Fruit fly (Drosophila melanogaster) whole organism, embryonic: ENCODE measurements around the gene Ldh.
A peak's percentile ranks its signal among the peaks of the same experiment; 100 is the strongest.

Source experiments
- Abd-B ChIP-seq: fragments of 200-800 bp; sonication (Bioruptor generic); optimal IDR thresholded peaks from 2 replicates; lab custom pipeline; 2018; ENCODE audit warnings: missing biosample characterization, mild to moderate bottlenecking, missing genetic modification characterization, moderate library complexity
- Ada2b ChIP-seq: fragments of 200-800 bp; sonication (Bioruptor generic); IDR thresholded peaks from 2 replicates; pipeline ENCODE4 v1.3.6; 2022; ENCODE audit warnings: missing biosample characterization, missing genetic modification characterization
- Asciz ChIP-seq: fragments of 200-800 bp; sonication (Bioruptor generic); optimal IDR thresholded peaks from 2 replicates; lab custom pipeline; 2017; ENCODE audit warnings: missing biosample characterization, mild to moderate bottlenecking, missing genetic modification characterization, missing genetic modification reagents
- CG10321 ChIP-seq: fragments of 200-800 bp; sonication (Bioruptor generic); IDR thresholded peaks from 2 replicates; pipeline ENCODE4 v1.3.6; 2022; ENCODE audit warnings: missing biosample characterization, missing genetic modification characterization
- CG10654 ChIP-seq: fragments of 200-800 bp; sonication (Bioruptor generic); optimal IDR thresholded peaks from 2 replicates; lab custom pipeline; 2016; ENCODE audit warnings: missing biosample characterization, missing genetic modification characterization
- CG11085 ChIP-seq: fragments of 200-800 bp; sonication (Bioruptor generic); IDR thresholded peaks from 2 replicates; pipeline ENCODE4 v1.3.6; 2022; ENCODE audit warnings: missing biosample characterization, missing genetic modification characterization
- CG11560 ChIP-seq: fragments of 200-800 bp; sonication (Bioruptor generic); IDR thresholded peaks from 3 replicates; pipeline ENCODE4 v1.3.6; 2022; ENCODE audit warnings: missing biosample characterization, missing genetic modification characterization
- CG12744 ChIP-seq: fragments of 200-800 bp; sonication (Bioruptor generic); optimal IDR thresholded peaks from 2 replicates; lab custom pipeline; 2016; ENCODE audit warnings: missing biosample characterization, missing genetic modification characterization
- CG13624 ChIP-seq: fragments of 200-800 bp; sonication (Bioruptor generic); optimal IDR thresholded peaks from 2 replicates; lab custom pipeline; 2016; ENCODE audit warnings: missing biosample characterization, missing genetic modification characterization
- CG14965 ChIP-seq: fragments of 200-800 bp; sonication (Bioruptor generic); optimal IDR thresholded peaks from 2 replicates; lab custom pipeline; 2016; ENCODE audit warnings: missing biosample characterization, missing genetic modification characterization, borderline replicate concordance
- CG17186 ChIP-seq: fragments of 200-800 bp; sonication (Bioruptor generic); optimal IDR thresholded peaks from 3 replicates; lab custom pipeline; 2017; ENCODE audit warnings: missing biosample characterization, missing genetic modification reagents, missing genetic modification characterization
- CG17359 ChIP-seq: fragments of 200-800 bp; sonication (Bioruptor generic); optimal IDR thresholded peaks from 3 replicates; lab custom pipeline; 2018; ENCODE audit warnings: missing biosample characterization, mild to moderate bottlenecking, missing genetic modification characterization, moderate library complexity
- CG17385 ChIP-seq: fragments of 200-800 bp; sonication (Bioruptor generic); optimal IDR thresholded peaks from 3 replicates; lab custom pipeline; 2018; ENCODE audit warnings: missing biosample characterization, mild to moderate bottlenecking, missing genetic modification characterization
- CG2202 ChIP-seq: fragments of 200-800 bp; sonication (Bioruptor generic); optimal IDR thresholded peaks from 2 replicates; lab custom pipeline; 2018; ENCODE audit warnings: missing biosample characterization, mild to moderate bottlenecking, missing genetic modification characterization
- CG30020 ChIP-seq: fragments of 200-800 bp; optimal IDR thresholded peaks from 2 replicates; lab custom pipeline; 2019; ENCODE audit warnings: missing biosample characterization, mild to moderate bottlenecking, missing genetic modification characterization, moderate library complexity
- CG31365 ChIP-seq: fragments of 200-800 bp; sonication (Bioruptor generic); optimal IDR thresholded peaks from 2 replicates; lab custom pipeline; 2018; ENCODE audit warnings: missing biosample characterization, mild to moderate bottlenecking, missing genetic modification characterization
- CG34376 ChIP-seq: fragments of 200-800 bp; sonication (Bioruptor generic); optimal IDR thresholded peaks from 2 replicates; lab custom pipeline; 2018; ENCODE audit warnings: missing biosample characterization, mild to moderate bottlenecking, missing genetic modification characterization
- CG3726 ChIP-seq: fragments of 200-800 bp; sonication (Bioruptor generic); IDR thresholded peaks from 3 replicates; pipeline ENCODE4, ENCODE4 v1.3.6; 2022; ENCODE audit warnings: missing biosample characterization, missing genetic modification characterization
- CG5245 ChIP-seq: fragments of 200-800 bp; sonication (Bioruptor generic); optimal IDR thresholded peaks from 3 replicates; lab custom pipeline; 2016; ENCODE audit warnings: missing biosample characterization, missing genetic modification characterization
- CG6272 ChIP-seq: fragments of 200-800 bp; sonication (Bioruptor generic); IDR thresholded peaks from 2 replicates; pipeline ENCODE4 v1.3.6; 2022; ENCODE audit warnings: missing biosample characterization, missing genetic modification characterization
- CG7372 ChIP-seq: fragments of 200-800 bp; sonication (Bioruptor generic); IDR thresholded peaks from 2 replicates; pipeline ENCODE4 v1.3.6; 2022; ENCODE audit warnings: missing biosample characterization, missing genetic modification characterization
- CG8765 ChIP-seq: fragments of 200-800 bp; sonication (Bioruptor generic); IDR thresholded peaks from 2 replicates; pipeline ENCODE4 v1.3.6; 2022; ENCODE audit warnings: missing biosample characterization, missing genetic modification characterization
- CG9797 ChIP-seq: fragments of 200-800 bp; sonication (Bioruptor generic); optimal IDR thresholded peaks from 3 replicates; lab custom pipeline; 2018; ENCODE audit warnings: missing biosample characterization, mild to moderate bottlenecking, missing genetic modification characterization
- Dll ChIP-seq: fragments of 200-800 bp; sonication (Bioruptor generic); IDR thresholded peaks from 4 replicates; pipeline ENCODE4 v1.3.6; 2022; ENCODE audit warnings: missing biosample characterization, missing genetic modification characterization; ENCODE audit not compliant: partially characterized antibody
- H15 ChIP-seq: fragments of 200-800 bp; sonication (Bioruptor generic); IDR thresholded peaks from 3 replicates; pipeline ENCODE4 v1.3.6; 2022; ENCODE audit warnings: missing biosample characterization, missing genetic modification characterization
- HLH54F ChIP-seq: fragments of 200-800 bp; sonication (Bioruptor generic); optimal IDR thresholded peaks from 3 replicates; lab custom pipeline; 2016; ENCODE audit warnings: missing biosample characterization, missing genetic modification characterization
- HmgD ChIP-seq: fragments of 200-800 bp; sonication (Bioruptor generic); optimal IDR thresholded peaks from 3 replicates; lab custom pipeline; 2016; ENCODE audit warnings: missing biosample characterization, missing genetic modification characterization
- HmgZ ChIP-seq: fragments of 200-800 bp; sonication (Bioruptor generic); optimal IDR thresholded peaks from 2 replicates; lab custom pipeline; 2018; ENCODE audit warnings: missing biosample characterization, mild to moderate bottlenecking, missing genetic modification characterization
- Hmx ChIP-seq: fragments of 200-800 bp; sonication (Bioruptor generic); optimal IDR thresholded peaks from 2 replicates; lab custom pipeline; 2016; ENCODE audit warnings: missing biosample characterization, missing genetic modification characterization
- Med ChIP-seq: fragments of 200-800 bp; sonication (Bioruptor generic); peaks from one replicate; lab custom pipeline; 2016; ENCODE audit warnings: missing biosample characterization, missing genetic modification characterization, mild to moderate bottlenecking, inconsistent platforms, moderate library complexity
- ab ChIP-seq: fragments of 200-800 bp; sonication (Bioruptor generic); optimal IDR thresholded peaks from 2 replicates; lab custom pipeline; 2016; ENCODE audit warnings: missing biosample characterization, missing genetic modification characterization
- al ChIP-seq: fragments of 200-800 bp; sonication (Bioruptor generic); IDR thresholded peaks from 2 replicates; pipeline ENCODE4 v1.3.6; 2022; ENCODE audit warnings: missing biosample characterization, missing genetic modification characterization
- bab2 ChIP-seq: fragments of 200-800 bp; sonication (Bioruptor generic); optimal IDR thresholded peaks from 2 replicates; lab custom pipeline; 2016; ENCODE audit warnings: missing biosample characterization, missing genetic modification characterization
- bigmax ChIP-seq: fragments of 200-800 bp; sonication (Bioruptor generic); optimal IDR thresholded peaks from 2 replicates; lab custom pipeline; 2018; ENCODE audit warnings: missing biosample characterization, mild to moderate bottlenecking, missing genetic modification characterization
- cato ChIP-seq: fragments of 200-800 bp; sonication (Bioruptor generic); optimal IDR thresholded peaks from 2 replicates; lab custom pipeline; 2016; ENCODE audit warnings: missing biosample characterization, missing genetic modification characterization, borderline replicate concordance
- ci ChIP-seq: fragments of 200-800 bp; sonication (Bioruptor generic); IDR thresholded peaks from 3 replicates; pipeline ENCODE4 v1.3.6; 2022; ENCODE audit warnings: missing biosample characterization, missing genetic modification characterization
- crp ChIP-seq, 2 experiments: fragments of 200-800 bp; sonication (Bioruptor generic); optimal IDR thresholded peaks; 2 replicates in 1 of 2; 3 replicates in 1 of 2; lab custom pipeline; 2017; ENCODE audit warnings: missing biosample characterization in 2 of 2, missing genetic modification characterization in 2 of 2, mild to moderate bottlenecking in 1 of 2, moderate library complexity in 1 of 2
- dimm ChIP-seq: fragments of 200-800 bp; sonication (Bioruptor generic); IDR thresholded peaks from 2 replicates; pipeline ENCODE4 v1.3.6; 2022; ENCODE audit warnings: missing biosample characterization, missing genetic modification characterization
- dysf ChIP-seq: fragments of 200-800 bp; sonication (Bioruptor generic); IDR thresholded peaks from 3 replicates; pipeline ENCODE4 v1.3.6; 2022; ENCODE audit warnings: missing biosample characterization, missing genetic modification characterization
- gem ChIP-seq: fragments of 200-800 bp; sonication (Bioruptor generic); optimal IDR thresholded peaks from 2 replicates; lab custom pipeline; 2019; ENCODE audit warnings: missing biosample characterization, mild to moderate bottlenecking, missing genetic modification characterization, moderate library complexity
- lbe ChIP-seq: fragments of 200-800 bp; sonication (Bioruptor generic); optimal IDR thresholded peaks from 2 replicates; lab custom pipeline; 2016; ENCODE audit warnings: missing biosample characterization, mild to moderate bottlenecking, missing genetic modification characterization
- nau ChIP-seq: fragments of 200-800 bp; sonication (Bioruptor generic); optimal IDR thresholded peaks from 3 replicates; lab custom pipeline; 2017; ENCODE audit warnings: missing biosample characterization, mild to moderate bottlenecking, missing genetic modification characterization, missing genetic modification reagents
- nom ChIP-seq: fragments of 200-800 bp; sonication (Bioruptor generic); optimal IDR thresholded peaks from 2 replicates; lab custom pipeline; 2017; ENCODE audit warnings: missing biosample characterization, missing genetic modification characterization, mild to moderate bottlenecking, moderate library complexity, missing genetic modification reagents
- pfk ChIP-seq: fragments of 200-800 bp; sonication (Bioruptor generic); optimal IDR thresholded peaks from 2 replicates; lab custom pipeline; 2018; ENCODE audit warnings: missing biosample characterization, mild to moderate bottlenecking, missing genetic modification characterization, moderate library complexity
- row ChIP-seq: fragments of 200-800 bp; sonication (Bioruptor generic); IDR thresholded peaks from 3 replicates; pipeline ENCODE4 v1.3.6; 2022; ENCODE audit warnings: missing biosample characterization, missing genetic modification characterization
- sc ChIP-seq, 3 experiments: fragments of >200 bp in 2 of 3; fragments of 200-800 bp in 1 of 3; sonication (Bioruptor generic) in 1 of 3; optimal IDR thresholded peaks; 2 replicates in 2 of 3; 3 replicates in 1 of 3; lab custom pipeline; 2017; ENCODE audit warnings: mild to moderate bottlenecking in 1 of 3, missing biosample characterization in 1 of 3, missing genetic modification characterization in 1 of 3, missing genetic modification reagents in 1 of 3
- stwl ChIP-seq: fragments of 200-800 bp; sonication (Bioruptor generic); optimal IDR thresholded peaks from 3 replicates; lab custom pipeline; 2018; ENCODE audit warnings: missing biosample characterization, mild to moderate bottlenecking, missing genetic modification characterization, moderate library complexity
- yki ChIP-seq: fragments of >200 bp; optimal IDR thresholded peaks from 3 replicates; lab custom pipeline; 2018

Gene Ldh

dm6 chr3L:6266321-6266720, 3.8 kb upstream of the Ldh start (continued):
- no peak for TF ChIP-seq CG31365 (tag; lab: Kevin White, UChicago)
- 0 out of 3 replicates have a peak, but pooled peaks have one; percentile 10 for TF ChIP-seq row
- TF ChIP-seq bigmax (GFP tag; lab: Kevin White, UChicago), result no peak
- TF ChIP-seq al (GFP tag; lab: Robert Waterston, UW), result no peak
- TF ChIP-seq CG17186 (GFP tag; lab: Kevin White, UChicago), result no peak
- no peak for TF ChIP-seq dysf
- TF ChIP-seq CG5245 (GFP tag; lab: Kevin White, UChicago), result no peak
- no peak for TF ChIP-seq Asciz (GFP tag; lab: Kevin White, UChicago)
- TF ChIP-seq ci (GFP tag; lab: Robert Waterston, UW), result 0 out of 3 replicates have a peak, but pooled peaks have one; percentile 51
- peak; percentile 19 for TF ChIP-seq nom (GFP tag; lab: Kevin White, UChicago)
- TF ChIP-seq CG17359 (tag; lab: Kevin White, UChicago), result no peak
- TF ChIP-seq CG3726 (GFP tag; lab: Robert Waterston, UW), result no peak
- TF ChIP-seq Hmx, result no peak
- TF ChIP-seq lbe, result peak; percentile 9
- no peak for TF ChIP-seq nau (GFP tag; lab: Kevin White, UChicago)
- TF ChIP-seq cato (GFP tag; lab: Kevin White, UChicago), result no peak
- TF ChIP-seq CG8765 (GFP tag; lab: Robert Waterston, UW), result no peak
- TF ChIP-seq CG30020 (tag; lab: Kevin White, UChicago), result no peak
- TF ChIP-seq CG10654 (GFP tag; lab: Kevin White, UChicago), result no peak
- no peak for TF ChIP-seq CG34376
- no peak for TF ChIP-seq HLH54F (GFP tag; lab: Kevin White, UChicago)
- peak; percentile 9 for TF ChIP-seq gem (tag; lab: Kevin White, UChicago)

dm6 chr3L:6263896-6264841, 1.7 kb upstream of the Ldh start:
- TF ChIP-seq yki (lab: Kevin White, UChicago), result no peak
- TF ChIP-seq Dll, result no peak
- no peak for TF ChIP-seq CG6272 (GFP tag; lab: Robert Waterston, UW)
- peak; percentile 45 for TF ChIP-seq stwl
- TF ChIP-seq CG14965 (GFP tag; lab: Kevin White, UChicago), result no peak
- no peak for TF ChIP-seq CG11560 (tag; lab: Robert Waterston, UW)
- no peak for TF ChIP-seq pfk (GFP tag; lab: Kevin White, UChicago)
- TF ChIP-seq CG7372 (GFP tag; lab: Robert Waterston, UW), result peak; percentile 34; the same call in 1 of the 2 replicates
- peak; percentile 45 for TF ChIP-seq bab2 (GFP tag; lab: Kevin White, UChicago)
- TF ChIP-seq CG10321 (GFP tag; lab: Robert Waterston, UW), result no peak
- peak; percentile 21 for TF ChIP-seq ab (GFP tag; lab: Kevin White, UChicago)
- TF ChIP-seq Abd-B (GFP tag; lab: Kevin White, UChicago), result no peak
- peak; percentile 8 for TF ChIP-seq HmgD (GFP tag; lab: Kevin White, UChicago)
- TF ChIP-seq crp (GFP tag; optimal IDR thresholded peaks at IDR 0.05; lab: Kevin White, UChicago), result no peak
- TF ChIP-seq CG9797 (GFP tag; lab: Kevin White, UChicago), result no peak
- TF ChIP-seq Med (GFP tag; lab: Kevin White, UChicago), result peak; percentile 92
- TF ChIP-seq CG11085 (GFP tag; lab: Robert Waterston, UW), result peak; percentile 55; the same call in 1 of the 2 replicates
- TF ChIP-seq CG13624 (GFP tag; lab: Kevin White, UChicago), result peak; percentile 54
- no peak for TF ChIP-seq CG17385 (GFP tag; lab: Kevin White, UChicago)
- peak; percentile 68 for TF ChIP-seq CG12744 (GFP tag; lab: Kevin White, UChicago)
- peak; percentile 64 for TF ChIP-seq HmgZ (tag; lab: Kevin White, UChicago)
- no peak for TF ChIP-seq CG2202 (tag; lab: Kevin White, UChicago)
- no peak for TF ChIP-seq Ada2b (GFP tag; lab: Robert Waterston, UW)
- peak; percentile 69 for TF ChIP-seq H15 (GFP tag; lab: Robert Waterston, UW)
- no peak for TF ChIP-seq dimm (GFP tag; lab: Robert Waterston, UW)
- no peak for TF ChIP-seq sc (optimal IDR thresholded peaks at IDR 0.05; lab: Kevin White, UChicago)
- TF ChIP-seq sc (GFP tag; optimal IDR thresholded peaks at IDR 0.05; lab: Kevin White, UChicago), result no peak
